Worm (Caenorhabditis elegans) whole organism, L3 larva: ENCODE data around the gene str-221.

Source experiments
- R02D3.7 ChIP-seq: fragments of 150-350 bp; optimal IDR thresholded peaks from 2 replicates; lab custom pipeline; 2014; ENCODE audit warnings: missing biosample characterization, missing genetic modification characterization
- aly-2 ChIP-seq: fragments of 150-350 bp; optimal IDR thresholded peaks from 2 replicates; lab custom pipeline; 2014; ENCODE audit warnings: missing biosample characterization, missing genetic modification characterization
- ama-1 ChIP-seq: fragments of 150-350 bp; optimal IDR thresholded peaks from 2 replicates; lab custom pipeline; 2018
- ceh-16 ChIP-seq: sonication (generic microtip); optimal IDR thresholded peaks from 2 replicates; lab custom pipeline; 2017; ENCODE audit warnings: missing biosample characterization, missing genetic modification characterization
- ceh-28 ChIP-seq: fragments of 150-350 bp; optimal IDR thresholded peaks from 2 replicates; lab custom pipeline; 2014; ENCODE audit warnings: missing biosample characterization, missing genetic modification reagents, missing genetic modification characterization
- ceh-82 ChIP-seq: fragments of 150-350 bp; optimal IDR thresholded peaks from 2 replicates; lab custom pipeline; 2014; ENCODE audit warnings: missing biosample characterization, missing genetic modification characterization
- daf-12 ChIP-seq: fragments of 150-350 bp; optimal IDR thresholded peaks from 2 replicates; lab custom pipeline; 2014; ENCODE audit warnings: missing biosample characterization, missing genetic modification reagents, missing genetic modification characterization
- egl-5 ChIP-seq: fragments of 150-350 bp; optimal IDR thresholded peaks from 2 replicates; lab custom pipeline; 2017; ENCODE audit warnings: missing biosample characterization, missing genetic modification reagents, missing genetic modification characterization, inconsistent platforms
- elt-2 ChIP-seq: sonication (generic microtip); optimal IDR thresholded peaks from 2 replicates; lab custom pipeline; 2016; ENCODE audit warnings: missing genetic modification reagents, mild to moderate bottlenecking, missing genetic modification characterization, missing compliant biosample characterization
- eor-1 ChIP-seq, 2 experiments: fragments of 150-350 bp; optimal IDR thresholded peaks; 2 replicates each; lab custom pipeline; 2014 to 2018; ENCODE audit warnings: missing biosample characterization in 2 of 2, missing genetic modification characterization in 2 of 2
- fkh-10 ChIP-seq: sonication (generic microtip); optimal IDR thresholded peaks from 2 replicates; lab custom pipeline; 2017; ENCODE audit warnings: missing biosample characterization, missing genetic modification reagents, missing genetic modification characterization
- fkh-2 ChIP-seq: fragments of 150-350 bp; optimal IDR thresholded peaks from 2 replicates; lab custom pipeline; 2014; ENCODE audit warnings: missing biosample characterization, missing genetic modification reagents, missing genetic modification characterization
- fos-1 ChIP-seq: fragments of 150-350 bp; optimal IDR thresholded peaks from 2 replicates; lab custom pipeline; 2014; ENCODE audit warnings: missing biosample characterization, missing genetic modification characterization
- hmg-11 ChIP-seq: sonication (generic microtip); optimal IDR thresholded peaks from 2 replicates; lab custom pipeline; 2016; ENCODE audit warnings: missing genetic modification characterization, missing compliant biosample characterization
- lin-15B ChIP-seq: fragments of 150-350 bp; optimal IDR thresholded peaks from 2 replicates; lab custom pipeline; 2014; ENCODE audit warnings: missing biosample characterization, missing genetic modification characterization
- lin-39 ChIP-seq: fragments of 150-350 bp; optimal IDR thresholded peaks from 2 replicates; lab custom pipeline; 2018; ENCODE audit warnings: missing biosample characterization, missing genetic modification reagents, missing genetic modification characterization
- lsy-12 ChIP-seq: sonication (generic microtip); optimal IDR thresholded peaks from 2 replicates; lab custom pipeline; 2016; ENCODE audit warnings: mild to moderate bottlenecking, missing genetic modification characterization, missing compliant biosample characterization
- mml-1 ChIP-seq: fragments of 150-350 bp; sonication (generic microtip); optimal IDR thresholded peaks from 3 replicates; lab custom pipeline; 2014; ENCODE audit warnings: missing biosample characterization, missing genetic modification characterization
- nfya-1 ChIP-seq: sonication (generic microtip); optimal IDR thresholded peaks from 2 replicates; lab custom pipeline; 2017; ENCODE audit warnings: missing genetic modification characterization, mild to moderate bottlenecking, missing compliant biosample characterization, antibody characterized with exemption, moderate library complexity; ENCODE audit not compliant: insufficient read depth
- nhr-11 ChIP-seq: fragments of 150-350 bp; optimal IDR thresholded peaks from 2 replicates; lab custom pipeline; 2014; ENCODE audit warnings: missing biosample characterization, missing genetic modification characterization
- nhr-12 ChIP-seq: fragments of 150-350 bp; optimal IDR thresholded peaks from 2 replicates; lab custom pipeline; 2014; ENCODE audit warnings: missing biosample characterization, missing genetic modification characterization
- nhr-23 ChIP-seq: fragments of 150-350 bp; optimal IDR thresholded peaks from 2 replicates; lab custom pipeline; 2014; ENCODE audit warnings: missing biosample characterization, missing genetic modification reagents, missing genetic modification characterization
- nhr-237 ChIP-seq: fragments of 150-350 bp; optimal IDR thresholded peaks from 2 replicates; lab custom pipeline; 2014; ENCODE audit warnings: missing biosample characterization, missing genetic modification characterization
- nhr-25 ChIP-seq: sonication (generic microtip); optimal IDR thresholded peaks from 2 replicates; lab custom pipeline; 2017; ENCODE audit warnings: missing biosample characterization, missing genetic modification characterization
- nhr-43 ChIP-seq: sonication (generic microtip); optimal IDR thresholded peaks from 2 replicates; lab custom pipeline; 2016; ENCODE audit warnings: mild to moderate bottlenecking, missing genetic modification characterization, missing compliant biosample characterization; ENCODE audit not compliant: poor library complexity, severe bottlenecking
- nhr-77 ChIP-seq: fragments of 150-350 bp; optimal IDR thresholded peaks from 2 replicates; lab custom pipeline; 2014; ENCODE audit warnings: missing biosample characterization, missing genetic modification characterization
- pha-4 ChIP-seq: fragments of 150-350 bp; optimal IDR thresholded peaks from 2 replicates; lab custom pipeline; 2014; ENCODE audit warnings: missing biosample characterization, missing genetic modification reagents, missing genetic modification characterization
- pqm-1 ChIP-seq: fragments of 150-350 bp; optimal IDR thresholded peaks from 2 replicates; lab custom pipeline; 2017; ENCODE audit warnings: missing biosample characterization, missing genetic modification characterization, inconsistent platforms
- sea-2 ChIP-seq: fragments of 150-350 bp; sonication (generic microtip); optimal IDR thresholded peaks from 4 replicates; lab custom pipeline; 2014; ENCODE audit warnings: missing biosample characterization, missing genetic modification reagents, missing genetic modification characterization
- skn-1 ChIP-seq: fragments of 150-350 bp; optimal IDR thresholded peaks from 2 replicates; lab custom pipeline; 2014; ENCODE audit warnings: missing biosample characterization, missing genetic modification characterization
- snpc-4 ChIP-seq: fragments of 150-350 bp; optimal IDR thresholded peaks from 2 replicates; lab custom pipeline; 2014; ENCODE audit warnings: missing biosample characterization, missing genetic modification characterization
- tbx-2 ChIP-seq: sonication (generic microtip); optimal IDR thresholded peaks from 2 replicates; lab custom pipeline; 2016; ENCODE audit warnings: mild to moderate bottlenecking, missing genetic modification characterization, missing compliant biosample characterization
- zag-1 ChIP-seq: fragments of 150-350 bp; optimal IDR thresholded peaks from 2 replicates; lab custom pipeline; 2014; ENCODE audit warnings: missing biosample characterization, missing genetic modification characterization

Gene str-221

ce11 chrV:1640008-1640407 is at the start of gene str-221:
TSS of gene str-221 (plus strand) at chrV:1640308.
- TF ChIP-seq nhr-12 (tag; lab: Kevin White, UChicago) (no peak), daf-12 (tag; lab: Kevin White, UChicago) (no peak), zag-1 (tag; lab: Kevin White, UChicago) (no peak), fos-1 (tag; lab: Kevin White, UChicago) (no peak), nhr-23 (tag; lab: Kevin White, UChicago) (no peak), pha-4 (tag; lab: Kevin White, UChicago) (no peak), ceh-16 (no peak), hmg-11 (tag; lab: Kevin White, UChicago) (no peak), mml-1 (tag; lab: Kevin White, UChicago) (no peak), ama-1 (lab: Kevin White, UChicago) (no peak), skn-1 (no peak), nfya-1 (tag; lab: Kevin White, UChicago) (no peak), nhr-237 (tag; lab: Kevin White, UChicago) (no peak), fkh-2 (tag; lab: Kevin White, UChicago) (no peak), nhr-77 (no peak), elt-2 (tag; lab: Kevin White, UChicago) (no peak)

ce11 chrV:1593799-1594420 is 46.2 kb upstream of the str-221 start, which contains the start of gene F16B4.4:
TSS of gene F16B4.4 (plus strand) at chrV:1594019.
- TF ChIP-seq ceh-82 (tag; lab: Kevin White, UChicago) (no peak), hmg-11 (tag; lab: Kevin White, UChicago) (no peak), aly-2 (no peak), lsy-12 (tag; lab: Kevin White, UChicago) (peak; percentile 5), nhr-77 (no peak), fkh-10 (GFP tag; lab: Kevin White, UChicago) (no peak), nhr-11 (no peak), ama-1 (lab: Kevin White, UChicago) (peak; percentile 63), snpc-4 (tag; lab: Kevin White, UChicago) (no peak), tbx-2 (tag; lab: Kevin White, UChicago) (no peak), nhr-23 (tag; lab: Kevin White, UChicago) (peak; percentile 19), lin-39 (tag; lab: Kevin White, UChicago) (no peak), nhr-43 (tag; lab: Kevin White, UChicago) (peak; percentile 66), pha-4 (tag; lab: Kevin White, UChicago) (no peak), egl-5 (tag; lab: Kevin White, UChicago) (no peak), sea-2 (no peak), nhr-237 (tag; lab: Kevin White, UChicago) (no peak), lin-15B (tag; lab: Kevin White, UChicago) (no peak), R02D3.7 (no peak), nhr-25 (tag; lab: Kevin White, UChicago) (peak; percentile 46), pqm-1 (no peak), ceh-28 (tag; lab: Kevin White, UChicago) (peak; percentile 39), eor-1 (tag; optimal IDR thresholded peaks at IDR 0.05; lab: Kevin White, UChicago) (no peak)

ce11 chrV:1594554-1595092 is 45.5 kb upstream of the str-221 start:
- TF ChIP-seq nhr-43 (tag; lab: Kevin White, UChicago) (peak; percentile 54), nhr-23 (tag; lab: Kevin White, UChicago) (peak; percentile 65), lsy-12 (tag; lab: Kevin White, UChicago) (no peak), R02D3.7 (no peak), mml-1 (tag; lab: Kevin White, UChicago) (no peak)

ce11 chrV:1600561-1601088 is 39.5 kb upstream of the str-221 start, which contains the start of gene F16B4.2:
TSS of gene F16B4.2 (plus strand) at chrV:1601038.
- TF ChIP-seq hmg-11 (tag; lab: Kevin White, UChicago): peak; percentile 13
- no peak for TF ChIP-seq elt-2 (tag; lab: Kevin White, UChicago)
